Worm (Caenorhabditis elegans): ENCODE measurements around the gene glb-10.

DNA sequence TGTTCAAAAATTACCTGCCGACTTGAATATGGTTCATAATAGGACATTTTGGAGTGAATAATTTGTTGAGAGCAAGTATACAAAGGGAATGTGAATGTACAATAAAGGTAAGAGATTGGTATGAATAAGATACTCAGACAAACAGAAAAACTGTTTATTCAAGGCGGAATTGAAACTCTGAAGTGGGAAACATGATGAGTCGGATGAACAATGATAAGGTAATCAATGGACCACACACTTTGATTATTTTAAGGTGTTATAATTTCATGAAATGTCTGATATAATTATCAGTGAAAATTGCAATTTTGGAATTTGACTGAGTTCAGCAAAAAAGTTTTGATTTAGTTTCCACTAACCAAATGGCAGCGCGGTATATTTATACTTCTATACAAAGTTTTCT, 30.4 kb upstream of the glb-10 start:
- TF ChIP-seq unc-62 (GFP tag; optimal IDR thresholded peaks at IDR 0.05), result no peak
- TF ChIP-seq ama-1 (optimal IDR thresholded peaks at IDR 0.05), result no peak
- no peak for TF ChIP-seq ces-1 (GFP tag; optimal IDR thresholded peaks at IDR 0.05)
- no peak for TF ChIP-seq egl-27 (tag; optimal IDR thresholded peaks at IDR 0.05)
- no peak for TF ChIP-seq mdl-1 (tag; optimal IDR thresholded peaks at IDR 0.05)
- TF ChIP-seq aly-2 (tag; optimal IDR thresholded peaks at IDR 0.05), result no peak
- no peak for TF ChIP-seq snu-23 (GFP tag; optimal IDR thresholded peaks at IDR 0.05)
